Fruit fly (Drosophila melanogaster) whole organism, embryonic: ENCODE measurements around the gene CG11912.

Experiments
- CG10431 ChIP-seq: fragments of 200-800 bp; sonication (Bioruptor generic); optimal IDR thresholded peaks from 3 replicates; lab custom pipeline; 2018; ENCODE audit warnings: missing biosample characterization, mild to moderate bottlenecking, missing genetic modification characterization
- CG11560 ChIP-seq: fragments of 200-800 bp; sonication (Bioruptor generic); IDR thresholded peaks from 3 replicates; pipeline ENCODE4 v1.3.6; 2022; ENCODE audit warnings: missing biosample characterization, missing genetic modification characterization
- CG15601 ChIP-seq: fragments of 200-800 bp; sonication (Bioruptor generic); optimal IDR thresholded peaks from 3 replicates; lab custom pipeline; 2019; ENCODE audit warnings: missing biosample characterization, mild to moderate bottlenecking, missing genetic modification characterization, moderate library complexity
- CG17361 ChIP-seq: fragments of 200-800 bp; sonication (Bioruptor generic); IDR thresholded peaks from 3 replicates; pipeline ENCODE4 v1.3.6; 2022; ENCODE audit warnings: missing biosample characterization, missing genetic modification characterization
- CG18619 ChIP-seq: fragments of 200-800 bp; sonication (Bioruptor generic); optimal IDR thresholded peaks from 3 replicates; lab custom pipeline; 2017; ENCODE audit warnings: missing biosample characterization, mild to moderate bottlenecking, missing genetic modification characterization
- CG2120 ChIP-seq: fragments of 200-800 bp; sonication (Bioruptor generic); optimal IDR thresholded peaks from 3 replicates; lab custom pipeline; 2016; ENCODE audit warnings: missing biosample characterization, missing genetic modification characterization
- CG2129 ChIP-seq: fragments of 200-800 bp; sonication (Bioruptor generic); IDR thresholded peaks from 2 replicates; pipeline ENCODE4 v1.3.6; 2022; ENCODE audit warnings: missing biosample characterization, missing genetic modification characterization; ENCODE audit not compliant: partially characterized antibody
- CG30431 ChIP-seq: fragments of 200-800 bp; sonication (Bioruptor generic); optimal IDR thresholded peaks from 2 replicates; lab custom pipeline; 2017; ENCODE audit warnings: missing biosample characterization, missing genetic modification characterization
- CG31224 ChIP-seq: fragments of 200-800 bp; sonication (Bioruptor generic); IDR thresholded peaks from 2 replicates; pipeline ENCODE4 v1.3.6; 2022; ENCODE audit warnings: missing biosample characterization, missing genetic modification characterization
- CG31388 ChIP-seq: fragments of 200-800 bp; sonication (Bioruptor generic); optimal IDR thresholded peaks from 2 replicates; lab custom pipeline; 2016; ENCODE audit warnings: missing biosample characterization, missing genetic modification characterization
- CG4328 ChIP-seq: fragments of 200-800 bp; sonication (Bioruptor generic); optimal IDR thresholded peaks from 3 replicates; lab custom pipeline; 2017; ENCODE audit warnings: missing biosample characterization, missing genetic modification reagents, missing genetic modification characterization
- CG6689 ChIP-seq: fragments of 200-800 bp; sonication (Bioruptor generic); IDR thresholded peaks from 2 replicates; pipeline ENCODE4 v1.3.6; 2022; ENCODE audit warnings: missing biosample characterization, missing genetic modification characterization
- CG7745 ChIP-seq: fragments of 200-800 bp; sonication (Bioruptor generic); optimal IDR thresholded peaks from 2 replicates; lab custom pipeline; 2018; ENCODE audit warnings: missing biosample characterization, mild to moderate bottlenecking, missing genetic modification characterization, moderate library complexity
- CG7987 ChIP-seq: fragments of 200-800 bp; sonication (Bioruptor generic); optimal IDR thresholded peaks from 2 replicates; lab custom pipeline; 2018; ENCODE audit warnings: missing biosample characterization, mild to moderate bottlenecking, missing genetic modification characterization, moderate library complexity
- CG8290 ChIP-seq, 3 experiments: fragments of 200-800 bp; sonication (Bioruptor generic); optimal IDR thresholded peaks; 2 replicates each; lab custom pipeline; 2016 to 2019; ENCODE audit warnings: missing biosample characterization in 3 of 3, missing genetic modification characterization in 3 of 3, mild to moderate bottlenecking in 2 of 3, moderate library complexity in 1 of 3
- CG8765 ChIP-seq: fragments of 200-800 bp; sonication (Bioruptor generic); IDR thresholded peaks from 2 replicates; pipeline ENCODE4 v1.3.6; 2022; ENCODE audit warnings: missing biosample characterization, missing genetic modification characterization
- CG8944 ChIP-seq: fragments of 200-800 bp; sonication (Bioruptor generic); optimal IDR thresholded peaks from 3 replicates; lab custom pipeline; 2016; ENCODE audit warnings: missing biosample characterization, missing genetic modification characterization
- CkIIα-i1 ChIP-seq: fragments of 200-800 bp; sonication (Bioruptor generic); IDR thresholded peaks from 2 replicates; pipeline ENCODE4 v1.3.6; 2022; ENCODE audit warnings: missing biosample characterization, missing genetic modification characterization
- CrebB ChIP-seq: fragments of 200-800 bp; sonication (Bioruptor generic); optimal IDR thresholded peaks from 3 replicates; lab custom pipeline; 2018; ENCODE audit warnings: missing biosample characterization, mild to moderate bottlenecking, missing genetic modification characterization
- Dad ChIP-seq: fragments of 200-800 bp; sonication (Bioruptor generic); optimal IDR thresholded peaks from 3 replicates; lab custom pipeline; 2016; ENCODE audit warnings: missing biosample characterization, missing genetic modification characterization
- Dek ChIP-seq: fragments of 200-800 bp; sonication (Bioruptor generic); optimal IDR thresholded peaks from 3 replicates; lab custom pipeline; 2019; ENCODE audit warnings: missing biosample characterization, mild to moderate bottlenecking, missing genetic modification characterization, moderate library complexity
- Doc2 ChIP-seq: fragments of 200-800 bp; sonication (Bioruptor generic); IDR thresholded peaks from 2 replicates; pipeline ENCODE4 v1.3.6; 2022; ENCODE audit warnings: missing biosample characterization, missing genetic modification characterization
- Dp ChIP-seq: fragments of 200-800 bp; sonication (Bioruptor generic); optimal IDR thresholded peaks from 2 replicates; lab custom pipeline; 2018; ENCODE audit warnings: missing biosample characterization, mild to moderate bottlenecking, missing genetic modification characterization, moderate library complexity
- Fer3 ChIP-seq: fragments of 200-800 bp; sonication (Bioruptor generic); optimal IDR thresholded peaks from 2 replicates; lab custom pipeline; 2018; ENCODE audit warnings: missing biosample characterization, mild to moderate bottlenecking, missing genetic modification characterization, moderate library complexity
- HLHmδ ChIP-seq: fragments of 200-800 bp; sonication (Bioruptor generic); optimal IDR thresholded peaks from 2 replicates; lab custom pipeline; 2018; ENCODE audit warnings: missing biosample characterization, mild to moderate bottlenecking, missing genetic modification characterization, moderate library complexity
- Kr ChIP-seq: fragments of 200-800 bp; sonication (Bioruptor generic); optimal IDR thresholded peaks from 2 replicates; lab custom pipeline; 2017; ENCODE audit warnings: missing biosample characterization, mild to moderate bottlenecking, missing genetic modification characterization
- Lhr ChIP-seq: fragments of 200-800 bp; sonication (Bioruptor generic); optimal IDR thresholded peaks from 3 replicates; lab custom pipeline; 2017; ENCODE audit warnings: mild to moderate bottlenecking, missing biosample characterization, missing genetic modification reagents, missing genetic modification characterization
- Sin3A ChIP-seq: fragments of >200 bp; optimal IDR thresholded peaks from 2 replicates; lab custom pipeline; 2018
- Stat92E ChIP-seq, 3 experiments: fragments of >200 bp in 2 of 3; fragments of 200-800 bp in 1 of 3; sonication (Bioruptor generic) in 1 of 3; optimal IDR thresholded peaks; 2 replicates each; lab custom pipeline; 2017 to 2019; ENCODE audit warnings: missing biosample characterization in 3 of 3, missing genetic modification characterization in 3 of 3, mild to moderate bottlenecking in 1 of 3, moderate library complexity in 1 of 3
- amos ChIP-seq: fragments of 200-800 bp; sonication (Bioruptor generic); IDR thresholded peaks from 2 replicates; pipeline ENCODE4 v1.3.6; 2022; ENCODE audit warnings: missing biosample characterization, missing genetic modification characterization; ENCODE audit not compliant: partially characterized antibody
- ci ChIP-seq: fragments of 200-800 bp; sonication (Bioruptor generic); IDR thresholded peaks from 3 replicates; pipeline ENCODE4 v1.3.6; 2022; ENCODE audit warnings: missing biosample characterization, missing genetic modification characterization
- crol ChIP-seq: fragments of 200-800 bp; sonication (Bioruptor generic); IDR thresholded peaks from 2 replicates; pipeline ENCODE4 v1.3.6; 2022; ENCODE audit warnings: missing biosample characterization, missing genetic modification characterization
- da ChIP-seq: fragments of 200-800 bp; sonication (Bioruptor generic); optimal IDR thresholded peaks from 2 replicates; lab custom pipeline; 2016; ENCODE audit warnings: missing biosample characterization, missing genetic modification characterization
- emc ChIP-seq: fragments of 200-800 bp; sonication (Bioruptor generic); optimal IDR thresholded peaks from 2 replicates; lab custom pipeline; 2016; ENCODE audit warnings: missing biosample characterization, missing genetic modification characterization
- hkb ChIP-seq, 2 experiments: fragments of 200-800 bp in 1 of 2; fragments of >200 bp in 1 of 2; sonication (Bioruptor generic) in 1 of 2; IDR thresholded peaks in 1 of 2; optimal IDR thresholded peaks in 1 of 2; 2 replicates each; pipeline versions ENCODE4 v1.3.6 to Lab custom; 2017 to 2022; ENCODE audit warnings: missing biosample characterization in 1 of 2, missing genetic modification characterization in 1 of 2
- kni ChIP-seq: fragments of 200-800 bp; sonication (Bioruptor generic); optimal IDR thresholded peaks from 3 replicates; lab custom pipeline; 2017; ENCODE audit warnings: mild to moderate bottlenecking, missing biosample characterization, missing genetic modification reagents, missing genetic modification characterization
- lbe ChIP-seq: fragments of 200-800 bp; sonication (Bioruptor generic); optimal IDR thresholded peaks from 2 replicates; lab custom pipeline; 2016; ENCODE audit warnings: missing biosample characterization, mild to moderate bottlenecking, missing genetic modification characterization
- mld ChIP-seq: fragments of 200-800 bp; sonication (Bioruptor generic); IDR thresholded peaks from 3 replicates; pipeline ENCODE4 v1.3.6; 2022; ENCODE audit warnings: missing biosample characterization, missing genetic modification characterization; ENCODE audit not compliant: partially characterized antibody
- pnt ChIP-seq: fragments of 200-800 bp; sonication (Bioruptor generic); optimal IDR thresholded peaks from 3 replicates; lab custom pipeline; 2016; ENCODE audit warnings: missing biosample characterization, missing genetic modification characterization
- salm ChIP-seq: fragments of 200-800 bp; sonication (Bioruptor generic); optimal IDR thresholded peaks from 2 replicates; lab custom pipeline; 2018; ENCODE audit warnings: missing biosample characterization, mild to moderate bottlenecking, missing genetic modification characterization
- sc ChIP-seq, 3 experiments: fragments of >200 bp in 2 of 3; fragments of 200-800 bp in 1 of 3; sonication (Bioruptor generic) in 1 of 3; optimal IDR thresholded peaks; 2 replicates in 2 of 3; 3 replicates in 1 of 3; lab custom pipeline; 2017; ENCODE audit warnings: mild to moderate bottlenecking in 1 of 3, missing biosample characterization in 1 of 3, missing genetic modification characterization in 1 of 3, missing genetic modification reagents in 1 of 3
- sd ChIP-seq: fragments of 200-800 bp; sonication (Bioruptor generic); optimal IDR thresholded peaks from 3 replicates; lab custom pipeline; 2018; ENCODE audit warnings: missing biosample characterization, mild to moderate bottlenecking, missing genetic modification characterization, moderate library complexity
- sna ChIP-seq: fragments of 200-800 bp; sonication (Bioruptor generic); IDR thresholded peaks from 2 replicates; pipeline ENCODE4 v1.3.6; 2022; ENCODE audit warnings: missing biosample characterization, missing genetic modification characterization; ENCODE audit not compliant: partially characterized antibody
- tap ChIP-seq: fragments of 200-800 bp; optimal IDR thresholded peaks from 3 replicates; lab custom pipeline; 2019; ENCODE audit warnings: missing biosample characterization, mild to moderate bottlenecking, missing genetic modification characterization, moderate library complexity
- tio ChIP-seq: fragments of 200-800 bp; sonication (Bioruptor generic); optimal IDR thresholded peaks from 2 replicates; lab custom pipeline; 2017; ENCODE audit warnings: missing biosample characterization, missing genetic modification characterization, inconsistent platforms
- tll ChIP-seq, 2 experiments: fragments of 200-800 bp in 1 of 2; fragments of >200 bp in 1 of 2; sonication (Bioruptor generic) in 1 of 2; optimal IDR thresholded peaks; 2 replicates each; lab custom pipeline; 2017 to 2019; ENCODE audit warnings: missing biosample characterization in 2 of 2, missing genetic modification characterization in 2 of 2, mild to moderate bottlenecking in 1 of 2, moderate library complexity in 1 of 2
- trem ChIP-seq: fragments of 200-800 bp; optimal IDR thresholded peaks from 3 replicates; lab custom pipeline; 2019; ENCODE audit warnings: missing biosample characterization, mild to moderate bottlenecking, missing genetic modification characterization, moderate library complexity
- twi ChIP-seq: fragments of 200-800 bp; optimal IDR thresholded peaks from 2 replicates; lab custom pipeline; 2019; ENCODE audit warnings: missing biosample characterization, mild to moderate bottlenecking, missing genetic modification characterization, moderate library complexity
- yki ChIP-seq: fragments of >200 bp; optimal IDR thresholded peaks from 3 replicates; lab custom pipeline; 2018

CG11912 gene

dm6 chr2L:357556-358130, 38.6 kb upstream of the CG11912 start, which contains the start of gene Ent1 (continued):
- TF ChIP-seq sna (GFP tag; lab: Robert Waterston, UW), result no peak
- no peak for TF ChIP-seq Kr (GFP tag; lab: Kevin White, UChicago)
- TF ChIP-seq tio (GFP tag; lab: Kevin White, UChicago), result no peak
- no peak for TF ChIP-seq CG31224 (GFP tag; lab: Robert Waterston, UW)
- no peak for TF ChIP-seq CG10431 (GFP tag; lab: Kevin White, UChicago)
- no peak for TF ChIP-seq Stat92E (GFP tag; optimal IDR thresholded peaks at IDR 0.05; lab: Kevin White, UChicago)
- no peak for TF ChIP-seq twi (tag; lab: Kevin White, UChicago)
- no peak for TF ChIP-seq tap (tag; lab: Kevin White, UChicago)
- TF ChIP-seq sc (optimal IDR thresholded peaks at IDR 0.05; lab: Kevin White, UChicago), result no peak
- TF ChIP-seq sc (GFP tag; optimal IDR thresholded peaks at IDR 0.05; lab: Kevin White, UChicago), result no peak
- no peak for TF ChIP-seq CG2129
- TF ChIP-seq Dp (GFP tag; lab: Kevin White, UChicago), result peak; percentile 98
- TF ChIP-seq yki (lab: Kevin White, UChicago), result no peak
- TF ChIP-seq CrebB (tag; lab: Kevin White, UChicago), result peak; percentile 6
- no peak for TF ChIP-seq lbe
- no peak for TF ChIP-seq salm (tag; lab: Kevin White, UChicago)
- no peak for TF ChIP-seq CG30431
- TF ChIP-seq CkIIα-i1 (GFP tag; lab: Robert Waterston, UW), result no peak
- TF ChIP-seq CG7987 (GFP tag; lab: Kevin White, UChicago), result peak; percentile 21
- TF ChIP-seq Fer3 (tag; lab: Kevin White, UChicago), result no peak
- TF ChIP-seq CG8765 (GFP tag; lab: Robert Waterston, UW), result no peak
- no peak for TF ChIP-seq hkb (optimal IDR thresholded peaks at IDR 0.05; lab: Kevin White, UChicago)
- TF ChIP-seq hkb (GFP tag; IDR thresholded peaks at IDR 0.05; lab: Robert Waterston, UW), result no peak
- TF ChIP-seq CG4328 (GFP tag; lab: Kevin White, UChicago), result no peak
- no peak for TF ChIP-seq pnt (GFP tag; lab: Kevin White, UChicago)
- no peak for TF ChIP-seq CG31388
- TF ChIP-seq HLHmδ (GFP tag; lab: Kevin White, UChicago), result no peak
- TF ChIP-seq kni (GFP tag; lab: Kevin White, UChicago), result no peak
- no peak for TF ChIP-seq CG11560 (tag; lab: Robert Waterston, UW)
- no peak for TF ChIP-seq da (GFP tag; lab: Kevin White, UChicago)
- TF ChIP-seq sd (tag; lab: Kevin White, UChicago), result peak; percentile 42
- TF ChIP-seq Lhr, result peak; percentile 31
- TF ChIP-seq emc (GFP tag; lab: Kevin White, UChicago), result no peak
- no peak for TF ChIP-seq CG8944 (GFP tag; lab: Kevin White, UChicago)
- TF ChIP-seq ci (GFP tag; lab: Robert Waterston, UW), result no peak
- TF ChIP-seq Dek (tag; lab: Kevin White, UChicago), result no peak
- peak; percentile 100 for TF ChIP-seq trem
- TF ChIP-seq amos (GFP tag; lab: Robert Waterston, UW), result no peak
- no peak for TF ChIP-seq CG17361 (GFP tag; lab: Robert Waterston, UW)
- TF ChIP-seq CG8290 (GFP tag; optimal IDR thresholded peaks at IDR 0.05; lab: Kevin White, UChicago), result peak; percentile 41
- peak in 1 of 2 experiments; percentile 61 for TF ChIP-seq CG8290 (tag; optimal IDR thresholded peaks at IDR 0.05; lab: Kevin White, UChicago)
- no peak for TF ChIP-seq Dad (GFP tag; lab: Kevin White, UChicago)
- TF ChIP-seq Doc2 (GFP tag; lab: Robert Waterston, UW), result no peak
- TF ChIP-seq tll (GFP tag; optimal IDR thresholded peaks at IDR 0.05; lab: Kevin White, UChicago), result no peak
- TF ChIP-seq crol, result no peak
- peak; percentile 19 for TF ChIP-seq CG2120
- peak; percentile 59 for TF ChIP-seq Sin3A (lab: Kevin White, UChicago)
- TF ChIP-seq CG6689, result no peak
- TF ChIP-seq mld (GFP tag; lab: Robert Waterston, UW), result no peak
- TF ChIP-seq CG18619 (GFP tag; lab: Kevin White, UChicago), result no peak
- no peak for TF ChIP-seq CG7745 (tag; lab: Kevin White, UChicago)
- no peak for TF ChIP-seq CG15601 (tag; lab: Kevin White, UChicago)
